Worm (Caenorhabditis elegans): ENCODE data around the gene ZK816.3.

ZK816.3 gene

ce11 chrX:3375320-3375719 lies 27.1 kb downstream of the ZK816.3 start:
- TF ChIP-seq dmd-4 (tag; optimal IDR thresholded peaks at IDR 0.05) (no peak), unc-55 (GFP tag; optimal IDR thresholded peaks at IDR 0.05) (peak; percentile 10)

- no peak for TF ChIP-seq lin-39 (tag; optimal IDR thresholded peaks at IDR 0.05)
- no peak for TF ChIP-seq sem-4 (tag; optimal IDR thresholded peaks at IDR 0.05)
- no peak for TF ChIP-seq elt-3 (tag; optimal IDR thresholded peaks at IDR 0.05)
- no peak for TF ChIP-seq dmd-4 (tag; optimal IDR thresholded peaks at IDR 0.05)
- peak; percentile 46 for TF ChIP-seq C34F6.9 (tag; optimal IDR thresholded peaks at IDR 0.05)
- no peak for TF ChIP-seq peb-1 (tag; optimal IDR thresholded peaks at IDR 0.05)
- TF ChIP-seq unc-55 (GFP tag; optimal IDR thresholded peaks at IDR 0.05), result peak; percentile 56
- no peak for TF ChIP-seq gmeb-1 (tag; optimal IDR thresholded peaks at IDR 0.05)
- TF ChIP-seq ZK546.5 (tag; optimal IDR thresholded peaks at IDR 0.05), result no peak
- TF ChIP-seq R02D3.7 (tag; optimal IDR thresholded peaks at IDR 0.05), result no peak
- no peak for TF ChIP-seq fos-1 (tag; optimal IDR thresholded peaks at IDR 0.05)
- no peak for TF ChIP-seq ceh-16 (tag; optimal IDR thresholded peaks at IDR 0.05)
- TF ChIP-seq unc-39 (tag; optimal IDR thresholded peaks at IDR 0.05), result no peak
- TF ChIP-seq mdl-1 (tag; optimal IDR thresholded peaks at IDR 0.05), result no peak
- no peak for TF ChIP-seq nhr-25 (tag; optimal IDR thresholded peaks at IDR 0.05)
- no peak for TF ChIP-seq skn-1 (tag; optimal IDR thresholded peaks at IDR 0.05)
- peak in 1 of 2 experiments; percentile 42 for TF ChIP-seq lsy-2 (tag; optimal IDR thresholded peaks at IDR 0.05)
- no peak for TF ChIP-seq nhr-21 (tag; optimal IDR thresholded peaks at IDR 0.05)
- TF ChIP-seq blmp-1 (tag; optimal IDR thresholded peaks at IDR 0.05; ENCODE audit: insufficient read depth), result no peak
- peak; percentile 19 for TF ChIP-seq nhr-129 (tag; optimal IDR thresholded peaks at IDR 0.05)
- TF ChIP-seq nhr-12 (tag; optimal IDR thresholded peaks at IDR 0.05), result no peak
- no peak for TF ChIP-seq ztf-11 (tag; optimal IDR thresholded peaks at IDR 0.05)
- TF ChIP-seq ama-1 (optimal IDR thresholded peaks at IDR 0.05), result no peak
- no peak for TF ChIP-seq ztf-1 (GFP tag; conservative IDR thresholded peaks at IDR 0.05)
- no peak for TF ChIP-seq ceh-82 (tag; optimal IDR thresholded peaks at IDR 0.05)
- TF ChIP-seq lin-13 (GFP tag; optimal IDR thresholded peaks at IDR 0.05), result peak; percentile 2
- TF ChIP-seq lin-11 (tag; optimal IDR thresholded peaks at IDR 0.05), result no peak
- peak; percentile 36 for TF ChIP-seq sma-9 (GFP tag; optimal IDR thresholded peaks at IDR 0.05)
- no peak for TF ChIP-seq sma-9 (tag; optimal IDR thresholded peaks at IDR 0.05)
- no peak for TF ChIP-seq F13H6.1 (tag; optimal IDR thresholded peaks at IDR 0.05)
- TF ChIP-seq alr-1 (tag; optimal IDR thresholded peaks at IDR 0.05), result no peak
- no peak for TF ChIP-seq egl-27 (tag; optimal IDR thresholded peaks at IDR 0.05)
- TF ChIP-seq unc-62 (GFP tag; optimal IDR thresholded peaks at IDR 0.05), result no peak
- no peak for TF ChIP-seq nhr-237 (tag; optimal IDR thresholded peaks at IDR 0.05)
- peak; percentile 57 for TF ChIP-seq sma-3 (GFP tag; optimal IDR thresholded peaks at IDR 0.05)
- no peak for TF ChIP-seq Y55F3AM.14 (GFP tag; optimal IDR thresholded peaks at IDR 0.05)
Observed at ce11 chrX:3379114-3379513, 30.9 kb downstream of the ZK816.3 start, which contains the start of gene sorf-1. Gene sorf-1 (minus strand): TSS chrX:3379248.

- TF ChIP-seq nhr-12 (tag; optimal IDR thresholded peaks at IDR 0.05), result no peak
- no peak for TF ChIP-seq crh-2 (tag; optimal IDR thresholded peaks at IDR 0.05)
- no peak for TF ChIP-seq lin-13 (GFP tag; optimal IDR thresholded peaks at IDR 0.05)
- TF ChIP-seq lin-39 (tag; optimal IDR thresholded peaks at IDR 0.05), result no peak
- TF ChIP-seq mab-5 (tag; optimal IDR thresholded peaks at IDR 0.05), result no peak
- TF ChIP-seq nhr-21 (tag; optimal IDR thresholded peaks at IDR 0.05), result no peak
- no peak for TF ChIP-seq ZK546.5 (tag; optimal IDR thresholded peaks at IDR 0.05)
- no peak for TF ChIP-seq skn-1 (tag; optimal IDR thresholded peaks at IDR 0.05)
- TF ChIP-seq ceh-16 (tag; optimal IDR thresholded peaks at IDR 0.05), result no peak
- TF ChIP-seq unc-55 (GFP tag; optimal IDR thresholded peaks at IDR 0.05), result no peak
- TF ChIP-seq alr-1 (tag; optimal IDR thresholded peaks at IDR 0.05), result no peak
- TF ChIP-seq zag-1 (tag; optimal IDR thresholded peaks at IDR 0.05), result no peak
- TF ChIP-seq R02D3.7 (tag; optimal IDR thresholded peaks at IDR 0.05), result no peak
- no peak for TF ChIP-seq ama-1 (optimal IDR thresholded peaks at IDR 0.05)
- TF ChIP-seq Y55F3AM.14 (GFP tag; optimal IDR thresholded peaks at IDR 0.05), result no peak
- no peak for TF ChIP-seq nhr-129 (tag; optimal IDR thresholded peaks at IDR 0.05)
- TF ChIP-seq sem-4 (tag; optimal IDR thresholded peaks at IDR 0.05), result no peak
- TF ChIP-seq ceh-82 (tag; optimal IDR thresholded peaks at IDR 0.05), result no peak
- no peak for TF ChIP-seq dmd-4 (tag; optimal IDR thresholded peaks at IDR 0.05)
Observed at ce11 chrX:3380167-3380566, 32.0 kb downstream of the ZK816.3 start, which contains the start of gene ZK563.7. Gene ZK563.7 (plus strand): TSS chrX:3380467.
